In the genomic region with DNA sequence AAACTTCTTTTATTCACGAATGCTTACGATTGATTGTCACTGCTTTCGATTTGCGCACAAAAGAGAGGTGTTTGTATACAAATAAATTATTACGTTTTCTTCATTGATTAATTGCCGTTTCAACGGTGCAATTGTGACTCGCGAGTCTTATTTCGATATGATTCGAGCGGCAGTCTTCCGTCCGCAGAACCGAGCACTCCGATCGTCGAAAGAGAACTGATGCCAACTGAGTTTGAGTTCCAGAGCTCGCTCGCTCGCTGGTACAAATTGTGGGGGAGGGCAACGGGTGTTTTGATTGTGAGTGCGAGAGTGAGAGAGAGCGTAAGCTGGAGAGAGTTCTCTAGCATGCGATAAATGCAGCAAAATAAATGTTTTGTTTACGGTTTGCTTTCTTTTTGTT, we compare ENCODE assay signal across 3 fruit fly cellular contexts.
TF ChIP-seq lines count a peak whose summit lies in the region.

No protein-coding gene starts in this region.

TF ChIP-seq in whole organism, embryonic, 481 proteins besides CTCF, POLR2A, EP300 and RAD21 (continued from another document and continues in another):
- TF ChIP-seq Hmr (GFP tag; optimal IDR thresholded peaks at IDR 0.05; lab: Kevin White, UChicago) (peak; percentile 1), Trl (optimal IDR thresholded peaks at IDR 0.05; lab: Kevin White, UChicago) (peak; percentile 96 to 98), Trl (GFP tag; optimal IDR thresholded peaks at IDR 0.05; lab: Kevin White, UChicago) (peak; percentile 60), HLHmδ (GFP tag; optimal IDR thresholded peaks at IDR 0.05; lab: Kevin White, UChicago) (peak; percentile 93), wor (GFP tag; IDR thresholded peaks at IDR 0.05; lab: Robert Waterston, UW) (no peak), CG17328 (GFP tag; IDR thresholded peaks at IDR 0.05; lab: Robert Waterston, UW) (peak; percentile 51; the same call in 1 of the 2 replicates), eyg (GFP tag; optimal IDR thresholded peaks at IDR 0.05; lab: Kevin White, UChicago) (no peak), repo (GFP tag; optimal IDR thresholded peaks at IDR 0.05; lab: Kevin White, UChicago) (no peak), pho (GFP tag; optimal IDR thresholded peaks at IDR 0.05; lab: Kevin White, UChicago) (peak; percentile 8), ro (GFP tag; IDR thresholded peaks at IDR 0.05; lab: Robert Waterston, UW) (no peak), CG32532 (GFP tag; IDR thresholded peaks at IDR 0.05; lab: Robert Waterston, UW) (peak; percentile 63), odd (GFP tag; optimal IDR thresholded peaks at IDR 0.05; lab: Kevin White, UChicago) (peak; percentile 10), CG10267 (tag; optimal IDR thresholded peaks at IDR 0.05; lab: Kevin White, UChicago) (peak; percentile 27), her (GFP tag; optimal IDR thresholded peaks at IDR 0.05; lab: Kevin White, UChicago) (peak; percentile 9), HmgZ (tag; optimal IDR thresholded peaks at IDR 0.05; lab: Kevin White, UChicago) (peak; percentile 61), mirr (GFP tag; optimal IDR thresholded peaks at IDR 0.05; lab: Kevin White, UChicago) (peak; percentile 59), CG5180 (GFP tag; optimal IDR thresholded peaks at IDR 0.05; lab: Kevin White, UChicago) (no peak), CG3847 (GFP tag; IDR thresholded peaks at IDR 0.05; lab: Robert Waterston, UW) (no peak), abd-A (tag; optimal IDR thresholded peaks at IDR 0.05; lab: Kevin White, UChicago) (peak; percentile 30), Sox102F (GFP tag; optimal IDR thresholded peaks at IDR 0.05; lab: Kevin White, UChicago) (no peak), E2f1 (GFP tag; IDR thresholded peaks at IDR 0.05; lab: Robert Waterston, UW) (no peak; the same call in 1 of the 2 replicates), Jarid2 (GFP tag; optimal IDR thresholded peaks at IDR 0.05; lab: Kevin White, UChicago) (peak; percentile 99), CG6813 (GFP tag; optimal IDR thresholded peaks at IDR 0.05; lab: Kevin White, UChicago) (peak; percentile 38), pum (GFP tag; optimal IDR thresholded peaks at IDR 0.05; lab: Kevin White, UChicago) (no peak), CG12769 (tag; optimal IDR thresholded peaks at IDR 0.05; lab: Kevin White, UChicago) (peak; percentile 70), Xrp1 (GFP tag; IDR thresholded peaks at IDR 0.05; lab: Robert Waterston, UW) (peak; percentile 10; the same call in 1 of the 2 replicates), CG7271 (tag; optimal IDR thresholded peaks at IDR 0.05; lab: Kevin White, UChicago) (no peak), Lim3 (GFP tag; IDR thresholded peaks at IDR 0.05; lab: Robert Waterston, UW) (no peak), CG42726 (GFP tag; IDR thresholded peaks at IDR 0.05; lab: Robert Waterston, UW; ENCODE audit: partially characterized antibody) (peak; percentile 55; the same call in 1 of the 2 replicates), CG17612 (GFP tag; IDR thresholded peaks at IDR 0.05; lab: Robert Waterston, UW) (no peak), CG17912 (GFP tag; optimal IDR thresholded peaks at IDR 0.05; lab: Kevin White, UChicago) (no peak), Opbp (GFP tag; IDR thresholded peaks at IDR 0.05; lab: Robert Waterston, UW; ENCODE audit: partially characterized antibody) (peak; percentile 5; the same call in 1 of the 3 replicates), grau (tag; optimal IDR thresholded peaks at IDR 0.05; lab: Kevin White, UChicago) (peak; percentile 21), rib (GFP tag; IDR thresholded peaks at IDR 0.05; lab: Robert Waterston, UW) (peak; percentile 72), toy (GFP tag; IDR thresholded peaks at IDR 0.05; lab: Robert Waterston, UW) (no peak), Sin3A (optimal IDR thresholded peaks at IDR 0.05; lab: Kevin White, UChicago) (no peak), CG11504 (tag; optimal IDR thresholded peaks at IDR 0.05; lab: Kevin White, UChicago) (peak; percentile 5), fd96Cb (tag; optimal IDR thresholded peaks at IDR 0.05; lab: Kevin White, UChicago) (no peak), inv (GFP tag; IDR thresholded peaks at IDR 0.05; lab: Robert Waterston, UW; ENCODE audit: partially characterized antibody) (0 out of 2 replicates have a peak, but pooled peaks have one; percentile 22), BtbVII (GFP tag; optimal IDR thresholded peaks at IDR 0.05; lab: Kevin White, UChicago) (peak; percentile 23), Deaf1 (tag; optimal IDR thresholded peaks at IDR 0.05; lab: Kevin White, UChicago) (peak; percentile 63)

TF ChIP-seq in whole organism, prepupa, 60 proteins besides CTCF, POLR2A, EP300 and RAD21 (continued from another document):
- TF ChIP-seq Eip93F (GFP tag; optimal IDR thresholded peaks at IDR 0.05; lab: Kevin White, UChicago) (peak; percentile 22), CG6808 (GFP tag; optimal IDR thresholded peaks at IDR 0.05; lab: Kevin White, UChicago) (peak; percentile 14), svp (GFP tag; lab: Kevin White, UChicago) (peak; percentile 73), net (GFP tag; optimal IDR thresholded peaks at IDR 0.05; lab: Kevin White, UChicago) (peak; percentile 51), topi (GFP tag; optimal IDR thresholded peaks at IDR 0.05; lab: Kevin White, UChicago) (peak; percentile 42), CG34406 (GFP tag; optimal IDR thresholded peaks at IDR 0.05; lab: Kevin White, UChicago) (peak; percentile 0), CG3032 (tag; optimal IDR thresholded peaks at IDR 0.05; lab: Kevin White, UChicago) (no peak), CG6792 (GFP tag; optimal IDR thresholded peaks at IDR 0.05; lab: Kevin White, UChicago) (no peak), Sox102F (GFP tag; optimal IDR thresholded peaks at IDR 0.05; lab: Kevin White, UChicago) (peak; percentile 73), CG16779 (tag; optimal IDR thresholded peaks at IDR 0.05; lab: Kevin White, UChicago) (no peak), Hr38 (GFP tag; optimal IDR thresholded peaks at IDR 0.05; lab: Kevin White, UChicago) (no peak), Gug (GFP tag; IDR thresholded peaks at IDR 0.05; lab: Robert Waterston, UW) (0 out of 2 replicates have a peak, but pooled peaks have one; percentile 15), Hr39 (GFP tag; optimal IDR thresholded peaks at IDR 0.05; lab: Kevin White, UChicago) (no peak), Hr4 (GFP tag; optimal IDR thresholded peaks at IDR 0.05; lab: Kevin White, UChicago) (no peak), CG9139 (GFP tag; optimal IDR thresholded peaks at IDR 0.05; lab: Kevin White, UChicago) (peak; percentile 70), ss (GFP tag; optimal IDR thresholded peaks at IDR 0.05; lab: Kevin White, UChicago) (peak; percentile 32 to 48), Sox15 (GFP tag; optimal IDR thresholded peaks at IDR 0.05; lab: Kevin White, UChicago) (no peak), OdsH (GFP tag; optimal IDR thresholded peaks at IDR 0.05; lab: Kevin White, UChicago) (no peak), dsx (GFP tag; optimal IDR thresholded peaks at IDR 0.05; lab: Kevin White, UChicago; ENCODE audit: poor library complexity, severe bottlenecking) (peak; percentile 52), achi (GFP tag; optimal IDR thresholded peaks at IDR 0.05; lab: Kevin White, UChicago) (no peak), CG15336 (GFP tag; IDR thresholded peaks at IDR 0.05; lab: Robert Waterston, UW) (peak; percentile 51), CG8319 (GFP tag; optimal IDR thresholded peaks at IDR 0.05; lab: Kevin White, UChicago) (no peak), acj6 (GFP tag; optimal IDR thresholded peaks at IDR 0.05; lab: Kevin White, UChicago) (no peak), CG7368 (GFP tag; optimal IDR thresholded peaks at IDR 0.05; lab: Kevin White, UChicago) (peak; percentile 24), Blimp-1 (GFP tag; optimal IDR thresholded peaks at IDR 0.05; lab: Kevin White, UChicago) (no peak), CG11902 (GFP tag; optimal IDR thresholded peaks at IDR 0.05; lab: Kevin White, UChicago) (no peak), CG8119 (GFP tag; IDR thresholded peaks at IDR 0.05; lab: Robert Waterston, UW) (peak; percentile 38; the same call in 2 of the 3 replicates), CG6854 (GFP tag; optimal IDR thresholded peaks at IDR 0.05; lab: Kevin White, UChicago) (peak; percentile 61), fd85E (GFP tag; optimal IDR thresholded peaks at IDR 0.05; lab: Kevin White, UChicago) (no peak), Lpt (GFP tag; optimal IDR thresholded peaks at IDR 0.05; lab: Kevin White, UChicago) (peak; percentile 56), Ets96B (tag; optimal IDR thresholded peaks at IDR 0.05; lab: Kevin White, UChicago) (peak; percentile 22), vri (GFP tag; optimal IDR thresholded peaks at IDR 0.05; lab: Kevin White, UChicago) (peak; percentile 80), CG10631 (GFP tag; optimal IDR thresholded peaks at IDR 0.05; lab: Kevin White, UChicago) (no peak), eg (GFP tag; IDR thresholded peaks at IDR 0.05; lab: Robert Waterston, UW) (peak; percentile 45; the same call in 1 of the 3 replicates), CG10669 (GFP tag; optimal IDR thresholded peaks at IDR 0.05; lab: Kevin White, UChicago) (no peak), fkh (GFP tag; optimal IDR thresholded peaks at IDR 0.05; lab: Kevin White, UChicago) (peak; percentile 24), CG31627 (GFP tag; optimal IDR thresholded peaks at IDR 0.05; lab: Kevin White, UChicago) (no peak), pdm3 (GFP tag; optimal IDR thresholded peaks at IDR 0.05; lab: Kevin White, UChicago) (no peak), CG8632 (GFP tag; optimal IDR thresholded peaks at IDR 0.05; lab: Kevin White, UChicago) (peak; percentile 16)
TF ChIP-seq in whole organism, prepupa: peak in this region for 31.

TF ChIP-seq in whole organism, wandering third instar larva, 38 proteins besides CTCF, POLR2A, EP300 and RAD21 (continued from another document):
- no peak for TF ChIP-seq Dfd (GFP tag; optimal IDR thresholded peaks at IDR 0.05; lab: Kevin White, UChicago)
- TF ChIP-seq Abd-B (GFP tag; optimal IDR thresholded peaks at IDR 0.05; lab: Kevin White, UChicago), result no peak
- TF ChIP-seq Vsx2 (GFP tag; optimal IDR thresholded peaks at IDR 0.05; lab: Kevin White, UChicago; ENCODE audit: partially characterized antibody), result peak; percentile 91
- no peak for TF ChIP-seq Mio (GFP tag; optimal IDR thresholded peaks at IDR 0.05; lab: Kevin White, UChicago)
- no peak for TF ChIP-seq woc (GFP tag; optimal IDR thresholded peaks at IDR 0.05; lab: Kevin White, UChicago)
- no peak for TF ChIP-seq psq (GFP tag; optimal IDR thresholded peaks at IDR 0.05; lab: Kevin White, UChicago)
- TF ChIP-seq CG9705 (GFP tag; optimal IDR thresholded peaks at IDR 0.05; lab: Kevin White, UChicago), result no peak
- TF ChIP-seq dl (GFP tag; optimal IDR thresholded peaks at IDR 0.05; lab: Kevin White, UChicago; ENCODE audit: insufficient read depth in 1 of 2, partially characterized antibody in 2 of 2), result peak; percentile 84 to 94
- TF ChIP-seq dsf (GFP tag; optimal IDR thresholded peaks at IDR 0.05; lab: Kevin White, UChicago; ENCODE audit: borderline replicate concordance), result no peak
- TF ChIP-seq Dif (GFP tag; optimal IDR thresholded peaks at IDR 0.05; lab: Kevin White, UChicago; ENCODE audit: partially characterized antibody), result peak; percentile 95
- TF ChIP-seq tai (GFP tag; optimal IDR thresholded peaks at IDR 0.05; lab: Kevin White, UChicago), result no peak
- no peak for TF ChIP-seq Hr78 (GFP tag; optimal IDR thresholded peaks at IDR 0.05; lab: Kevin White, UChicago)
- peak in 1 of 2 experiments; percentile 45 for TF ChIP-seq foxo (GFP tag; optimal IDR thresholded peaks at IDR 0.05; lab: Kevin White, UChicago)
